Fruit fly (Drosophila melanogaster) whole organism: ENCODE measurements around the gene Ciz1.

ENCODE experiments used
- Dll ChIP-seq: fragments of >200 bp; optimal IDR thresholded peaks from 2 replicates; lab custom pipeline; 2017
- psq ChIP-seq: fragments of >200 bp; optimal IDR thresholded peaks from 2 replicates; lab custom pipeline; 2017

- no peak for TF ChIP-seq psq (lab: Kevin White, UChicago)
- no peak for TF ChIP-seq Dll (lab: Kevin White, UChicago)
Observed at dm6 chr3L:9855784-9856426, 8.5 kb upstream of the Ciz1 start.
